Worm (Caenorhabditis elegans) whole organism, L3 larva: Measurements from ENCODE around the gene grl-15.

Source experiments
- R02D3.7 ChIP-seq: fragments of 150-350 bp; optimal IDR thresholded peaks from 2 replicates; lab custom pipeline; 2014; ENCODE audit warnings: missing biosample characterization, missing genetic modification characterization
- ZK546.5 ChIP-seq: sonication (generic microtip); optimal IDR thresholded peaks from 2 replicates; lab custom pipeline; 2017; ENCODE audit warnings: missing biosample characterization, missing genetic modification characterization
- aly-2 ChIP-seq: fragments of 150-350 bp; optimal IDR thresholded peaks from 2 replicates; lab custom pipeline; 2014; ENCODE audit warnings: missing biosample characterization, missing genetic modification characterization
- ama-1 ChIP-seq: fragments of 150-350 bp; optimal IDR thresholded peaks from 2 replicates; lab custom pipeline; 2018
- ceh-16 ChIP-seq: sonication (generic microtip); optimal IDR thresholded peaks from 2 replicates; lab custom pipeline; 2017; ENCODE audit warnings: missing biosample characterization, missing genetic modification characterization
- ceh-28 ChIP-seq: fragments of 150-350 bp; optimal IDR thresholded peaks from 2 replicates; lab custom pipeline; 2014; ENCODE audit warnings: missing biosample characterization, missing genetic modification reagents, missing genetic modification characterization
- ceh-82 ChIP-seq: fragments of 150-350 bp; optimal IDR thresholded peaks from 2 replicates; lab custom pipeline; 2014; ENCODE audit warnings: missing biosample characterization, missing genetic modification characterization
- ceh-9 ChIP-seq: sonication (generic microtip); optimal IDR thresholded peaks from 2 replicates; lab custom pipeline; 2018; ENCODE audit warnings: missing biosample characterization, missing genetic modification characterization
- daf-12 ChIP-seq: fragments of 150-350 bp; optimal IDR thresholded peaks from 2 replicates; lab custom pipeline; 2014; ENCODE audit warnings: missing biosample characterization, missing genetic modification reagents, missing genetic modification characterization
- egl-27 ChIP-seq: sonication (generic microtip); optimal IDR thresholded peaks from 4 replicates; lab custom pipeline; 2017; ENCODE audit warnings: missing biosample characterization, missing genetic modification reagents, missing genetic modification characterization
- egl-5 ChIP-seq: fragments of 150-350 bp; optimal IDR thresholded peaks from 2 replicates; lab custom pipeline; 2017; ENCODE audit warnings: missing biosample characterization, missing genetic modification reagents, missing genetic modification characterization, inconsistent platforms
- elt-1 ChIP-seq: fragments of 150-350 bp; optimal IDR thresholded peaks from 2 replicates; lab custom pipeline; 2014; ENCODE audit warnings: missing biosample characterization, missing genetic modification characterization
- elt-2 ChIP-seq: sonication (generic microtip); optimal IDR thresholded peaks from 2 replicates; lab custom pipeline; 2016; ENCODE audit warnings: missing genetic modification reagents, mild to moderate bottlenecking, missing genetic modification characterization, missing compliant biosample characterization
- elt-3 ChIP-seq, 3 experiments: fragments of 150-350 bp in 1 of 3; sonication (generic microtip) in 2 of 3; optimal IDR thresholded peaks; 2 replicates in 2 of 3; 4 replicates in 1 of 3; lab custom pipeline; 2014 to 2017; ENCODE audit warnings: missing biosample characterization in 3 of 3, missing genetic modification characterization in 3 of 3
- eor-1 ChIP-seq, 2 experiments: fragments of 150-350 bp; optimal IDR thresholded peaks; 2 replicates each; lab custom pipeline; 2014 to 2018; ENCODE audit warnings: missing biosample characterization in 2 of 2, missing genetic modification characterization in 2 of 2
- fkh-10 ChIP-seq: sonication (generic microtip); optimal IDR thresholded peaks from 2 replicates; lab custom pipeline; 2017; ENCODE audit warnings: missing biosample characterization, missing genetic modification reagents, missing genetic modification characterization
- fkh-2 ChIP-seq: fragments of 150-350 bp; optimal IDR thresholded peaks from 2 replicates; lab custom pipeline; 2014; ENCODE audit warnings: missing biosample characterization, missing genetic modification reagents, missing genetic modification characterization
- fos-1 ChIP-seq: fragments of 150-350 bp; optimal IDR thresholded peaks from 2 replicates; lab custom pipeline; 2014; ENCODE audit warnings: missing biosample characterization, missing genetic modification characterization
- hmg-11 ChIP-seq: sonication (generic microtip); optimal IDR thresholded peaks from 2 replicates; lab custom pipeline; 2016; ENCODE audit warnings: missing genetic modification characterization, missing compliant biosample characterization
- jun-1 ChIP-seq: fragments of 150-350 bp; optimal IDR thresholded peaks from 2 replicates; lab custom pipeline; 2014; ENCODE audit warnings: missing biosample characterization, missing genetic modification reagents, missing genetic modification characterization
- lin-39 ChIP-seq: fragments of 150-350 bp; optimal IDR thresholded peaks from 2 replicates; lab custom pipeline; 2018; ENCODE audit warnings: missing biosample characterization, missing genetic modification reagents, missing genetic modification characterization
- lsy-12 ChIP-seq: sonication (generic microtip); optimal IDR thresholded peaks from 2 replicates; lab custom pipeline; 2016; ENCODE audit warnings: mild to moderate bottlenecking, missing genetic modification characterization, missing compliant biosample characterization
- mml-1 ChIP-seq: fragments of 150-350 bp; sonication (generic microtip); optimal IDR thresholded peaks from 3 replicates; lab custom pipeline; 2014; ENCODE audit warnings: missing biosample characterization, missing genetic modification characterization
- nfya-1 ChIP-seq: sonication (generic microtip); optimal IDR thresholded peaks from 2 replicates; lab custom pipeline; 2017; ENCODE audit warnings: missing genetic modification characterization, mild to moderate bottlenecking, missing compliant biosample characterization, antibody characterized with exemption, moderate library complexity; ENCODE audit not compliant: insufficient read depth
- nhr-12 ChIP-seq: fragments of 150-350 bp; optimal IDR thresholded peaks from 2 replicates; lab custom pipeline; 2014; ENCODE audit warnings: missing biosample characterization, missing genetic modification characterization
- nhr-23 ChIP-seq: fragments of 150-350 bp; optimal IDR thresholded peaks from 2 replicates; lab custom pipeline; 2014; ENCODE audit warnings: missing biosample characterization, missing genetic modification reagents, missing genetic modification characterization
- nhr-237 ChIP-seq: fragments of 150-350 bp; optimal IDR thresholded peaks from 2 replicates; lab custom pipeline; 2014; ENCODE audit warnings: missing biosample characterization, missing genetic modification characterization
- nhr-25 ChIP-seq: sonication (generic microtip); optimal IDR thresholded peaks from 2 replicates; lab custom pipeline; 2017; ENCODE audit warnings: missing biosample characterization, missing genetic modification characterization
- nhr-28 ChIP-seq: fragments of 150-350 bp; optimal IDR thresholded peaks from 2 replicates; lab custom pipeline; 2014; ENCODE audit warnings: missing biosample characterization, missing genetic modification characterization
- nhr-43 ChIP-seq: sonication (generic microtip); optimal IDR thresholded peaks from 2 replicates; lab custom pipeline; 2016; ENCODE audit warnings: mild to moderate bottlenecking, missing genetic modification characterization, missing compliant biosample characterization; ENCODE audit not compliant: poor library complexity, severe bottlenecking
- nhr-67 ChIP-seq: fragments of 150-350 bp; optimal IDR thresholded peaks from 2 replicates; lab custom pipeline; 2014; ENCODE audit warnings: missing biosample characterization, missing genetic modification characterization
- nhr-76 ChIP-seq: fragments of 150-350 bp; sonication (generic microtip); optimal IDR thresholded peaks from 5 replicates; lab custom pipeline; 2014; ENCODE audit warnings: missing biosample characterization, missing genetic modification characterization
- nhr-77 ChIP-seq: fragments of 150-350 bp; optimal IDR thresholded peaks from 2 replicates; lab custom pipeline; 2014; ENCODE audit warnings: missing biosample characterization, missing genetic modification characterization
- pha-4 ChIP-seq: fragments of 150-350 bp; optimal IDR thresholded peaks from 2 replicates; lab custom pipeline; 2014; ENCODE audit warnings: missing biosample characterization, missing genetic modification reagents, missing genetic modification characterization
- pqm-1 ChIP-seq: fragments of 150-350 bp; optimal IDR thresholded peaks from 2 replicates; lab custom pipeline; 2017; ENCODE audit warnings: missing biosample characterization, missing genetic modification characterization, inconsistent platforms
- sea-2 ChIP-seq: fragments of 150-350 bp; sonication (generic microtip); optimal IDR thresholded peaks from 4 replicates; lab custom pipeline; 2014; ENCODE audit warnings: missing biosample characterization, missing genetic modification reagents, missing genetic modification characterization
- skn-1 ChIP-seq: fragments of 150-350 bp; optimal IDR thresholded peaks from 2 replicates; lab custom pipeline; 2014; ENCODE audit warnings: missing biosample characterization, missing genetic modification characterization
- snpc-4 ChIP-seq: fragments of 150-350 bp; optimal IDR thresholded peaks from 2 replicates; lab custom pipeline; 2014; ENCODE audit warnings: missing biosample characterization, missing genetic modification characterization
- tbx-2 ChIP-seq: sonication (generic microtip); optimal IDR thresholded peaks from 2 replicates; lab custom pipeline; 2016; ENCODE audit warnings: mild to moderate bottlenecking, missing genetic modification characterization, missing compliant biosample characterization
- unc-39 ChIP-seq: sonication (generic microtip); optimal IDR thresholded peaks from 4 replicates; lab custom pipeline; 2017; ENCODE audit warnings: missing biosample characterization, missing genetic modification characterization
- unc-62 ChIP-seq: fragments of 150-350 bp; sonication (generic microtip); optimal IDR thresholded peaks from 4 replicates; lab custom pipeline; 2014; ENCODE audit warnings: missing biosample characterization, missing genetic modification reagents, missing genetic modification characterization
- zag-1 ChIP-seq: fragments of 150-350 bp; optimal IDR thresholded peaks from 2 replicates; lab custom pipeline; 2014; ENCODE audit warnings: missing biosample characterization, missing genetic modification characterization
- ztf-11 ChIP-seq: fragments of 150-350 bp; optimal IDR thresholded peaks from 2 replicates; lab custom pipeline; 2014; ENCODE audit warnings: missing biosample characterization, missing genetic modification characterization
- ztf-4 ChIP-seq: fragments of 150-350 bp; optimal IDR thresholded peaks from 2 replicates; lab custom pipeline; 2014; ENCODE audit warnings: missing biosample characterization, missing genetic modification characterization

The grl-15 gene

DNA sequence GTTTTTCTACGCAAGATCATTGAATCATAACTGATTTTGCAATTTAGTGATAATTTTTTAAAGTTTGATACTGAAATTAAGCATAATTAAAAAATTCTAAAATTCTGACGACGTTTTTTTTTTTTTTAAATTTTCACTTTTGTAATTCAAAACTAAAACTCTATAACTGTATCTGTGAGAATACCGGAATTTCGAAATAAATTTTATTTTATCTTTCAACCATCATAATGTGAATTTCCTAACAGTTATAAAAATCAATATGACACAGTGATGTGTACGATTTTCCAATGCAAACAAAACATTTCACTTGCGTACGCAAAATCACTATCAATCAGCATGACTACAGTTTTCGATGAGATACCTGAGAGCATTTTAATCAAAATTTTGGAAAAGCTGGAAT, at the start of gene grl-15, which contains the start of gene fbxa-89:
Gene grl-15 (minus strand): TSS at position 101 of the 400 bp plus-strand sequence.
Gene fbxa-89 (plus strand): TSS at position 271 of the 400 bp plus-strand sequence.
- TF ChIP-seq nhr-67 (tag; lab: Kevin White, UChicago) (no peak), elt-2 (tag; lab: Kevin White, UChicago) (peak; percentile 24)

DNA sequence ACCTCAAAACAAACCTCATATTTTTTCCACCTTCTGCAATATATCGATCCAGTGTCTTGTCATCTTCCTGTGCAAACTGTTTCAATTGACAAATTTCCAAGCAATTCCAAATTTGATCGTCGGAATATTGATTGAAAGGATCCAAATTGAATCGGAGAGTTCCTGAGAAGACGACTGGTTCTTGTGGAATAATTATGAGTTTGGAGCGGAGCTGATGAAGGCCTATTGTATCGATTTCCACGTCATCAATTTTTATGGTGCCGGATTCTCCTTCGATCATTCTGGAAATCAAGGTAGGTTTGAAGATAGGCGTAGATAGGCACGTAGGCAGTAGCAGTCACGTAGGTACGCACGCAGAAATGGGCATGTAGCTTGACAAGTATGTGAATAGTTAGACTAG, 48.3 kb upstream of the grl-15 start:
- TF ChIP-seq pha-4 (no peak), unc-39 (tag; lab: Kevin White, UChicago) (no peak), ama-1 (lab: Kevin White, UChicago) (no peak), zag-1 (tag; lab: Kevin White, UChicago) (no peak), nhr-25 (tag; lab: Kevin White, UChicago) (no peak), nhr-12 (tag; lab: Kevin White, UChicago) (no peak), nhr-28 (no peak), nhr-77 (tag; lab: Kevin White, UChicago) (no peak), fkh-2 (tag; lab: Kevin White, UChicago) (no peak), R02D3.7 (tag; lab: Kevin White, UChicago) (no peak), egl-5 (no peak), ceh-82 (tag; lab: Kevin White, UChicago) (no peak), pqm-1 (tag; lab: Kevin White, UChicago) (no peak), hmg-11 (tag; lab: Kevin White, UChicago) (no peak), snpc-4 (tag; lab: Kevin White, UChicago) (no peak)

DNA sequence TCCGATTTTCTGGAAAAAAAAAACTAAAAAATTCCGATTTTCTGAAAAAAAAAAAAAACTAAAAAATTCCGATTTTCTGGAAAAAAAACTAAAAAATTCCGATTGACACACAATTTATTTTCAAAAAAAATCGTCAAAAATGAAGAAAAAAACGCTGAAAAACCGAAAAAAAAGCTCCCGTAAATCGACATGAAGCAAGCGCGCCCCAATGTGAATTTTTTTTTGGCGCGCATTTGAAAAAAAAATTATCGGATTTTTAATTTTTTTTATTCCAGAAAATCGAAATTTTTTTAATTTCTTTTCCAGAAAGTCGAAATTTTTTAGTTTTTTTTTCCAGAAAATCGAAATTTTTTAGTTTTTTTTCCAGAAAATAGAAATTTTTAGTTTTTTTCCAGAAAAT, 43.0 kb upstream of the grl-15 start:
- TF ChIP-seq R02D3.7 (tag; lab: Kevin White, UChicago) = peak; percentile 80
- no peak for TF ChIP-seq hmg-11 (tag; lab: Kevin White, UChicago)
- TF ChIP-seq jun-1 (tag; lab: Kevin White, UChicago) = no peak
- no peak for TF ChIP-seq zag-1 (tag; lab: Kevin White, UChicago)

DNA sequence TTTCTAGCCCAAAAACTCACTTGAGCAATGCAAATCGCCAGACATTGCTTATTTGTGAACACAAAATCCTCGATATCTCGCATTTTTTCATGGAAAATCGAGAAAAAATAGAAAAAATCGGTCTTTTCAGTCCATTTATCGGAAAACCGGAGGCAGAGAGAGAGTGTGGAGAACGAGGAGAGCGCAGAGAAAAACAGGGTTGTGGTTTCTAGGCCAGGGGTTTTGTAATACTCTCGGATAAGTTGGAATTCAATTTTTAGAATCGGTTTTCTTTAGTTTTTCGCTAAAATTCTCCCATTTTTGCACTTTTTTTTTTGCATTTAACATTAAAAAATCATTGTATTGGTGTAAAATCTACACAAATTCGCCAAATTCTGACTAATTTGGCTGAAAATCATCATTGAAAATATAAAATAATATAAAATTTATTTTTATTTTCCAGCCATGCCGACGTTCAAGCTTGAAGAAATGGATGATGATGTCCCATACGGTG, 37.8 kb upstream of the grl-15 start, which contains the start of the genes Y75B8A.24 and Y75B8A.25:
Gene Y75B8A.24 (minus strand): TSS at position 155 of the 493 bp plus-strand sequence.
Gene Y75B8A.25 (plus strand): TSS at position 443 of the 493 bp plus-strand sequence.
- TF ChIP-seq sea-2 (GFP tag; lab: Kevin White, UChicago) (no peak), nhr-28 (no peak), elt-1 (tag; lab: Kevin White, UChicago) (no peak), nfya-1 (tag; lab: Kevin White, UChicago) (peak; percentile 86), nhr-25 (tag; lab: Kevin White, UChicago) (peak; percentile 15), skn-1 (tag; lab: Kevin White, UChicago) (no peak), ama-1 (lab: Kevin White, UChicago) (no peak), ceh-9 (tag; lab: Kevin White, UChicago) (no peak), ceh-28 (tag; lab: Kevin White, UChicago) (peak; percentile 55), lsy-12 (tag; lab: Kevin White, UChicago) (peak; percentile 37), nhr-67 (tag; lab: Kevin White, UChicago) (no peak), hmg-11 (tag; lab: Kevin White, UChicago) (peak; percentile 14), ztf-4 (tag; lab: Kevin White, UChicago) (no peak), aly-2 (no peak), elt-2 (tag; lab: Kevin White, UChicago) (no peak), nhr-237 (tag; lab: Kevin White, UChicago) (no peak), ceh-16 (tag; lab: Kevin White, UChicago) (no peak), egl-27 (tag; lab: Kevin White, UChicago) (no peak), fkh-2 (tag; lab: Kevin White, UChicago) (no peak), pha-4 (peak; percentile 64), daf-12 (tag; lab: Kevin White, UChicago) (no peak), unc-62 (GFP tag; lab: Kevin White, UChicago) (no peak), nhr-76 (tag; lab: Kevin White, UChicago) (no peak), fkh-10 (peak; percentile 26), fos-1 (tag; lab: Kevin White, UChicago) (no peak), ztf-11 (tag; lab: Kevin White, UChicago) (no peak), jun-1 (tag; lab: Kevin White, UChicago) (no peak), R02D3.7 (tag; lab: Kevin White, UChicago) (peak; percentile 58), eor-1 (tag; optimal IDR thresholded peaks at IDR 0.05; lab: Kevin White, UChicago) (peak in 1 of 2 experiments; percentile 25), snpc-4 (tag; lab: Kevin White, UChicago) (peak; percentile 67), ceh-82 (tag; lab: Kevin White, UChicago) (no peak), elt-3 (tag; optimal IDR thresholded peaks at IDR 0.05; lab: Kevin White, UChicago) (no peak), nhr-23 (tag; lab: Kevin White, UChicago) (peak; percentile 65), lin-39 (tag; lab: Kevin White, UChicago) (peak; percentile 14), egl-5 (no peak), ZK546.5 (tag; lab: Kevin White, UChicago) (no peak), unc-39 (tag; lab: Kevin White, UChicago) (no peak), zag-1 (tag; lab: Kevin White, UChicago) (no peak), nhr-77 (tag; lab: Kevin White, UChicago) (no peak), tbx-2 (tag; lab: Kevin White, UChicago) (no peak), nhr-43 (tag; lab: Kevin White, UChicago) (peak; percentile 86), mml-1 (no peak), nhr-12 (tag; lab: Kevin White, UChicago) (no peak)
